Fruit fly (Drosophila melanogaster) whole organism, wandering third instar larva: ENCODE results near the gene Claspin.

Source experiments
- Abd-B ChIP-seq: fragments of >200 bp; optimal IDR thresholded peaks from 2 replicates; lab custom pipeline; 2017; ENCODE audit warnings: missing biosample characterization, missing genetic modification characterization
- CG32264 ChIP-seq: fragments of 200-800 bp; sonication (Bioruptor generic); optimal IDR thresholded peaks from 2 replicates; lab custom pipeline; 2016; ENCODE audit warnings: missing biosample characterization, missing genetic modification characterization
- CG9705 ChIP-seq: fragments of 200-800 bp; sonication (Bioruptor generic); optimal IDR thresholded peaks from 2 replicates; lab custom pipeline; 2018; ENCODE audit warnings: missing biosample characterization, mild to moderate bottlenecking, missing genetic modification characterization
- CrebA ChIP-seq: fragments of 200-800 bp; sonication (Bioruptor generic); optimal IDR thresholded peaks from 2 replicates; lab custom pipeline; 2016; ENCODE audit warnings: missing biosample characterization, mild to moderate bottlenecking, missing genetic modification characterization, borderline replicate concordance
- Dfd ChIP-seq: fragments of >200 bp; optimal IDR thresholded peaks from 2 replicates; lab custom pipeline; 2017; ENCODE audit warnings: missing biosample characterization, missing genetic modification characterization
- Dif ChIP-seq: fragments of 200-275, 200-300 bp; sonication (Bioruptor generic); optimal IDR thresholded peaks from 2 replicates; lab custom pipeline; 2018; ENCODE audit warnings: missing biosample characterization, missing genetic modification characterization; ENCODE audit not compliant: partially characterized antibody
- GATAd ChIP-seq: sonication (Bioruptor generic); optimal IDR thresholded peaks from 2 replicates; lab custom pipeline; 2016; ENCODE audit warnings: missing biosample characterization, missing genetic modification characterization
- HLH106 ChIP-seq: fragments of 200-800 bp; optimal IDR thresholded peaks from 3 replicates; lab custom pipeline; 2019; ENCODE audit warnings: missing biosample characterization, mild to moderate bottlenecking, missing genetic modification characterization, moderate library complexity
- Hnf4 ChIP-seq: fragments of 200-800 bp; sonication (Bioruptor generic); optimal IDR thresholded peaks from 2 replicates; lab custom pipeline; 2016; ENCODE audit warnings: missing biosample characterization, mild to moderate bottlenecking, missing genetic modification characterization
- Hr78 ChIP-seq: fragments of >200 bp; optimal IDR thresholded peaks from 2 replicates; lab custom pipeline; 2017; ENCODE audit warnings: missing biosample characterization, missing genetic modification characterization
- Hr83 ChIP-seq: fragments of 200-300 bp; sonication (Bioruptor generic); optimal IDR thresholded peaks from 2 replicates; lab custom pipeline; 2016; ENCODE audit warnings: missing biosample characterization, mild to moderate bottlenecking, missing genetic modification characterization, moderate library complexity; ENCODE audit not compliant: poor library complexity, severe bottlenecking
- Jra ChIP-seq: sonication (Bioruptor generic); optimal IDR thresholded peaks from 2 replicates; lab custom pipeline; 2016; ENCODE audit warnings: missing biosample characterization, missing genetic modification characterization
- Mio ChIP-seq: sonication (Bioruptor generic); optimal IDR thresholded peaks from 2 replicates; lab custom pipeline; 2016; ENCODE audit warnings: missing biosample characterization, missing genetic modification characterization
- Myc ChIP-seq: fragments of >200 bp; optimal IDR thresholded peaks from 2 replicates; lab custom pipeline; 2017
- N ChIP-seq: fragments of >200 bp; optimal IDR thresholded peaks from 2 replicates; lab custom pipeline; 2018; ENCODE audit warnings: missing biosample characterization, missing external identifiers, missing genetic modification characterization
- OdsH ChIP-seq: fragments of 200-800 bp; sonication (Bioruptor generic); optimal IDR thresholded peaks from 2 replicates; lab custom pipeline; 2016; ENCODE audit warnings: missing biosample characterization, mild to moderate bottlenecking, missing genetic modification characterization
- Rel ChIP-seq, 2 experiments: fragments of 200-800 bp; sonication (Bioruptor generic) in 1 of 2; optimal IDR thresholded peaks; 2 replicates in 1 of 2; 3 replicates in 1 of 2; lab custom pipeline; 2016 to 2019; ENCODE audit warnings: mild to moderate bottlenecking in 2 of 2, missing biosample characterization in 2 of 2, missing genetic modification characterization in 2 of 2, moderate library complexity in 1 of 2
- Sp1 ChIP-seq: fragments of 200-800 bp; sonication (Bioruptor generic); optimal IDR thresholded peaks from 3 replicates; lab custom pipeline; 2019; ENCODE audit warnings: missing biosample characterization, mild to moderate bottlenecking, missing genetic modification characterization, moderate library complexity
- Vsx2 ChIP-seq: fragments of 200-300, 225-300 bp; sonication (Bioruptor generic); optimal IDR thresholded peaks from 2 replicates; lab custom pipeline; 2018; ENCODE audit warnings: missing biosample characterization, missing genetic modification characterization; ENCODE audit not compliant: partially characterized antibody
- br ChIP-seq: fragments of 200-800 bp; sonication (Bioruptor generic); optimal IDR thresholded peaks from 2 replicates; lab custom pipeline; 2016; ENCODE audit warnings: missing biosample characterization, missing genetic modification characterization
- brk ChIP-seq: fragments of 200-800 bp; sonication (Bioruptor generic); optimal IDR thresholded peaks from 2 replicates; lab custom pipeline; 2016; ENCODE audit warnings: missing biosample characterization, mild to moderate bottlenecking, missing genetic modification characterization
- dl ChIP-seq, 2 experiments: fragments of 175-275, 200-275 bp in 1 of 2; fragments of 200-275 bp in 1 of 2; sonication (Bioruptor generic); optimal IDR thresholded peaks; lab custom pipeline; 2018; ENCODE audit warnings: mild to moderate bottlenecking in 2 of 2, missing biosample characterization in 2 of 2, missing genetic modification characterization in 2 of 2, moderate library complexity in 2 of 2; ENCODE audit not compliant: partially characterized antibody in 2 of 2, insufficient read depth in 1 of 2
- dmrt93B ChIP-seq: fragments of 200-800 bp; sonication (Bioruptor generic); optimal IDR thresholded peaks from 2 replicates; lab custom pipeline; 2018; ENCODE audit warnings: missing biosample characterization, mild to moderate bottlenecking, missing genetic modification characterization
- dsf ChIP-seq: sonication (Bioruptor generic); optimal IDR thresholded peaks from 2 replicates; lab custom pipeline; 2016; ENCODE audit warnings: missing biosample characterization, missing genetic modification characterization, borderline replicate concordance
- ey ChIP-seq: fragments of 200-800 bp; sonication (Bioruptor generic); optimal IDR thresholded peaks from 2 replicates; lab custom pipeline; 2016; ENCODE audit warnings: missing biosample characterization, missing genetic modification characterization
- foxo ChIP-seq, 2 experiments: fragments of 200-800 bp; sonication (Bioruptor generic); optimal IDR thresholded peaks; 2 replicates in 1 of 2; 3 replicates in 1 of 2; lab custom pipeline; 2016 to 2017; ENCODE audit warnings: missing biosample characterization in 2 of 2, missing genetic modification characterization in 2 of 2
- fru ChIP-seq: fragments of 200-800 bp; sonication (Bioruptor generic); optimal IDR thresholded peaks from 3 replicates; lab custom pipeline; 2016; ENCODE audit warnings: missing biosample characterization, mild to moderate bottlenecking, missing genetic modification characterization
- h ChIP-seq: fragments of 200-800 bp; sonication (Bioruptor generic); optimal IDR thresholded peaks from 3 replicates; lab custom pipeline; 2016; ENCODE audit warnings: missing biosample characterization, mild to moderate bottlenecking, missing genetic modification characterization
- jim ChIP-seq: fragments of 175-275, 200-325 bp; sonication (Bioruptor generic); optimal IDR thresholded peaks from 2 replicates; lab custom pipeline; 2016; ENCODE audit warnings: missing biosample characterization, mild to moderate bottlenecking, missing genetic modification characterization
- lola ChIP-seq: fragments of >200 bp; optimal IDR thresholded peaks from 2 replicates; lab custom pipeline; 2017; ENCODE audit warnings: missing biosample characterization, missing genetic modification characterization
- pan ChIP-seq: fragments of >200 bp; optimal IDR thresholded peaks from 2 replicates; lab custom pipeline; 2017
- psq ChIP-seq: fragments of 200-800 bp; sonication (Bioruptor generic); optimal IDR thresholded peaks from 3 replicates; lab custom pipeline; 2017; ENCODE audit warnings: missing biosample characterization, mild to moderate bottlenecking, missing genetic modification characterization, moderate library complexity
- rgr ChIP-seq: fragments of 200-800 bp; sonication (Bioruptor generic); optimal IDR thresholded peaks from 3 replicates; lab custom pipeline; 2016; ENCODE audit warnings: missing biosample characterization, mild to moderate bottlenecking, missing genetic modification characterization
- sage ChIP-seq: fragments of 200-800 bp; sonication (Bioruptor generic); optimal IDR thresholded peaks from 2 replicates; lab custom pipeline; 2016; ENCODE audit warnings: missing biosample characterization, mild to moderate bottlenecking, missing genetic modification characterization
- sv ChIP-seq: fragments of 200-800 bp; sonication (Bioruptor generic); optimal IDR thresholded peaks from 3 replicates; lab custom pipeline; 2016; ENCODE audit warnings: missing biosample characterization, missing genetic modification characterization
- tai ChIP-seq: sonication (Bioruptor generic); optimal IDR thresholded peaks from 2 replicates; lab custom pipeline; 2016; ENCODE audit warnings: missing biosample characterization, missing genetic modification characterization
- usp ChIP-seq: fragments of >200 bp; optimal IDR thresholded peaks from 2 replicates; lab custom pipeline; 2017; ENCODE audit warnings: missing biosample characterization, missing genetic modification characterization
- woc ChIP-seq: sonication (Bioruptor generic); optimal IDR thresholded peaks from 2 replicates; lab custom pipeline; 2016; ENCODE audit warnings: missing biosample characterization, mild to moderate bottlenecking, missing genetic modification characterization

Gene Claspin

DNA sequence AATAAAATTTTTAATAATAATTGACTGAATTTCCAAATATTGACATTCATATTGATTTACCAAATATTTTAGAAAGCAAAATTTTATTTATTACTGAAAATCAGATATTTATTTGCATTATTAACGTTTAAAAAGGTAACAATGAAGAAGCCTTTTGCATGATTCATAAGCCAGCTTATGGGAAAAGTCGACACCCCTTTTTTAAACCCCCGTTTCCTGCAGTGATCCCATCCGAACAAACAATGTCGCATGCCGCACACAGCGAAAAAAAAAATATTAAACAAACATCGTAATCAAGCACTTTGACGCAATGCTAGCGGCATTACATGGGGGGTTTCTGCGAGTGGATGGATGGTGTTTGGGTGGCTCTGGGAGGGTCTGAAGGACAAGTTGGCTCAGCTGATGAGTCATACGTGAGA, 40.4 kb downstream of the Claspin start (continued):
- peak; percentile 13 for TF ChIP-seq Sp1 (GFP tag; lab: Kevin White, UChicago)
- TF ChIP-seq, all 38 proteins: peak for 13

DNA sequence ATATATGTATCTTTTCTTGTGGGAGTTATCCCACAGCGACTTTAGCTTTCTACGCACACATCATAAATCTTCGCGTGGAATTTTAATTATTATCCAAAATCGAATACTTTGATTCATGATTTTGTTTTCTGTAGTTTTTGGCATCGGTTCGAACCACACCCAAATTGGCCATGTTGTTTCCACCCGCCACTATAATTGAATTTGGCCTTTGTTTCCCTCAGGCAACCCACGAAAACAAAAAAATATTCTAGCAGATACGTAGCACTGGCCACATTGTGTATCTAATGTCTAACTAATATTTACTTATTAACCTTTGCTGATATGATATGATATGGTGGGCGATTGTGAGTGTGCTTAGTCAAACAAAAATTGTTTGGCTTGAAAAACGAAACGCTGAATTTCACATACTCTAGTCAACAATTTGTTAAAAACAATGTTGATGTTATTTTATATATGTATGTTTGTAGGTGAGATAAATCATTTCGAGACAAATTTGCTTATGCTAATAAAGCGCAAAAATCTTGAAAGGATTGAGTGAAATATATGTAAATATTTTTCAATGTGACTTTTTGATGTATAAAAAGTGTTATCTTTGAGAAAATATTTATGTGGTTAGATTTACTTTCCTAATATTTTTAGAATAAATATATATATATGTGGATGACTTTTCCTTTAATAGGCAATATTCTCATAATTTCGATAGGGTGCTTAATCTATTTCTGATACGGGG, 41.8 kb downstream of the Claspin start:
- TF ChIP-seq OdsH (GFP tag; lab: Kevin White, UChicago) = peak; percentile 38
- TF ChIP-seq Vsx2 = no peak
- TF ChIP-seq rgr (GFP tag; lab: Kevin White, UChicago) = peak; percentile 7
- no peak for TF ChIP-seq CG9705
- TF ChIP-seq psq = peak; percentile 4
- peak in 1 of 2 experiments; percentile 12 for TF ChIP-seq foxo (GFP tag; optimal IDR thresholded peaks at IDR 0.05; lab: Kevin White, UChicago)

DNA sequence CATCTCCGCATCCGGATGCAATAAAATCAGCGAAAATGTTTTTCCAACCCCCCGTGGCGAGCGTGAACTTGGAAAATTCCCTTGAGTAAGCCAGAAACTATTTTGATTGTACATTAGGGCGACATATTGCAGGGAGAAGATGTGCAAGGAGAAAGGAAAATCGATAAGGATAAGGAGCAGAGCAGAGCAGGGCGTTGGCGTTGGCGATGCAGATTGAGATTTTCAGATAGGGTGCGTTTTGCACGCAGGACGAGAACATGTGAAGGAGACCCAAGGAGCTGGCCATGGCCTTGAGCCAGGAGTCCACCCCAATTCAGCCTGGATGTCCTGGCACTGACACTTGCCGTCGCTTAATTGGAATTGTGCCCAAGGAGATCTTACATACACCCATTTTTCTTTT, 43.7 kb downstream of the Claspin start:
- TF ChIP-seq Hr78 (GFP tag; lab: Kevin White, UChicago) (no peak), CG9705 (no peak), Mio (GFP tag; lab: Kevin White, UChicago) (no peak), dmrt93B (no peak), Dif (GFP tag; lab: Kevin White, UChicago) (no peak), pan (lab: Kevin White, UChicago) (no peak), dl (GFP tag; optimal IDR thresholded peaks at IDR 0.05; lab: Kevin White, UChicago; ENCODE audit: insufficient read depth in 1 of 2, partially characterized antibody in 2 of 2) (no peak), brk (GFP tag; lab: Kevin White, UChicago) (no peak), Sp1 (GFP tag; lab: Kevin White, UChicago) (no peak), woc (GFP tag; lab: Kevin White, UChicago) (no peak), Rel (GFP tag; optimal IDR thresholded peaks at IDR 0.05; lab: Kevin White, UChicago) (no peak), Rel (tag; optimal IDR thresholded peaks at IDR 0.05; lab: Kevin White, UChicago) (no peak), rgr (GFP tag; lab: Kevin White, UChicago) (no peak), Hnf4 (GFP tag; lab: Kevin White, UChicago) (no peak)
- TF ChIP-seq, all 38 proteins: peak for 0

DNA sequence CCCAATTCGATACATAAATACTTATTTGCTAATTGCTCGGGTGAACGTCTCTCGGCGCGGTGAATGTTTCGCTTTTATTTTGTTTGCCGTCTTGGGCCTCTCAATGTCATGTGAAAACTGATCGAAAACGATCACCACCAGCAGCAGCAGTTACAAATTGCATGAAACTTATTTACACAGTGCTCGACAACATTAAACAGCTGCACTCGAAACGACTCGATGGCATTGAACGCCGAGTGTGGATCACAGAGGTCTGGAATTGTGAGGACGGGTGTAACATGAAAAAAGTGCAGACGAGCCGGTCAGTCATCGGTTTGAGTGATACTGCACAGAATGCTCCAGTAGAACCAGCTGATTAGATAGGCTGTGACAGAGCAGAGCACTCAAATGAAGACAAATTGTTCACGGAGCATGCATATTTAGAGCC, 44.4 kb downstream of the Claspin start:
- TF ChIP-seq foxo (GFP tag; optimal IDR thresholded peaks at IDR 0.05; lab: Kevin White, UChicago) (peak in 1 of 2 experiments; percentile 47), tai (GFP tag; lab: Kevin White, UChicago) (peak; percentile 56), Mio (GFP tag; lab: Kevin White, UChicago) (no peak), pan (lab: Kevin White, UChicago) (no peak), OdsH (GFP tag; lab: Kevin White, UChicago) (peak; percentile 49), dmrt93B (peak; percentile 16), sv (GFP tag; lab: Kevin White, UChicago) (no peak), CrebA (GFP tag; lab: Kevin White, UChicago) (no peak), brk (GFP tag; lab: Kevin White, UChicago) (no peak), Abd-B (GFP tag; lab: Kevin White, UChicago) (no peak), ey (GFP tag; lab: Kevin White, UChicago) (no peak), Vsx2 (no peak), Jra (peak; percentile 25), dl (GFP tag; optimal IDR thresholded peaks at IDR 0.05; lab: Kevin White, UChicago; ENCODE audit: insufficient read depth in 1 of 2, partially characterized antibody in 2 of 2) (no peak), Hnf4 (GFP tag; lab: Kevin White, UChicago) (peak; percentile 60), HLH106 (tag; lab: Kevin White, UChicago) (peak; percentile 12), Dif (GFP tag; lab: Kevin White, UChicago) (no peak), psq (peak; percentile 41), dsf (GFP tag; lab: Kevin White, UChicago) (no peak), jim (GFP tag; lab: Kevin White, UChicago) (no peak), CG32264 (GFP tag; lab: Kevin White, UChicago) (peak; percentile 20), GATAd (GFP tag; lab: Kevin White, UChicago) (no peak), Hr78 (GFP tag; lab: Kevin White, UChicago) (no peak), rgr (GFP tag; lab: Kevin White, UChicago) (peak; percentile 67), fru (GFP tag; lab: Kevin White, UChicago) (peak; percentile 46), CG9705 (no peak), Rel (GFP tag; optimal IDR thresholded peaks at IDR 0.05; lab: Kevin White, UChicago) (no peak), Rel (tag; optimal IDR thresholded peaks at IDR 0.05; lab: Kevin White, UChicago) (peak; percentile 84), Sp1 (GFP tag; lab: Kevin White, UChicago) (peak; percentile 34), sage (GFP tag; lab: Kevin White, UChicago) (no peak), Myc (no peak), Dfd (no peak), N (GFP tag; lab: Kevin White, UChicago) (no peak), lola (no peak), Hr83 (GFP tag; lab: Kevin White, UChicago) (peak; percentile 83), usp (GFP tag; lab: Kevin White, UChicago) (no peak), h (GFP tag; lab: Kevin White, UChicago) (peak; percentile 75), br (GFP tag; lab: Kevin White, UChicago) (peak; percentile 56), woc (GFP tag; lab: Kevin White, UChicago) (no peak)
